Worm (Caenorhabditis elegans) whole organism, L2 larva: Measurements from ENCODE around the gene Y102E9.6.

Experiments used
- blmp-1 ChIP-seq: sonication (generic microtip); optimal IDR thresholded peaks from 2 replicates; lab custom pipeline; 2017; ENCODE audit warnings: missing genetic modification characterization, mild to moderate bottlenecking, missing compliant biosample characterization, antibody characterized with exemption, moderate library complexity; ENCODE audit not compliant: insufficient read depth
- lin-13 ChIP-seq: fragments of 150-350 bp; optimal IDR thresholded peaks from 2 replicates; lab custom pipeline; 2014; ENCODE audit warnings: missing biosample characterization, missing genetic modification reagents, missing genetic modification characterization
- lsy-2 ChIP-seq, 2 experiments: fragments of 150-350 bp in 1 of 2; sonication (generic microtip) in 1 of 2; optimal IDR thresholded peaks; 2 replicates each; lab custom pipeline; 2014 to 2017; ENCODE audit warnings: missing biosample characterization in 2 of 2, missing genetic modification characterization in 2 of 2
- nhr-11 ChIP-seq: fragments of 150-350 bp; optimal IDR thresholded peaks from 2 replicates; lab custom pipeline; 2014; ENCODE audit warnings: missing biosample characterization, missing genetic modification characterization
- snpc-4 ChIP-seq: fragments of 150-350 bp; optimal IDR thresholded peaks from 2 replicates; lab custom pipeline; 2014; ENCODE audit warnings: missing biosample characterization, missing genetic modification characterization
- ztf-11 ChIP-seq: sonication (generic microtip); optimal IDR thresholded peaks from 2 replicates; lab custom pipeline; 2017; ENCODE audit warnings: missing biosample characterization, missing genetic modification characterization

DNA sequence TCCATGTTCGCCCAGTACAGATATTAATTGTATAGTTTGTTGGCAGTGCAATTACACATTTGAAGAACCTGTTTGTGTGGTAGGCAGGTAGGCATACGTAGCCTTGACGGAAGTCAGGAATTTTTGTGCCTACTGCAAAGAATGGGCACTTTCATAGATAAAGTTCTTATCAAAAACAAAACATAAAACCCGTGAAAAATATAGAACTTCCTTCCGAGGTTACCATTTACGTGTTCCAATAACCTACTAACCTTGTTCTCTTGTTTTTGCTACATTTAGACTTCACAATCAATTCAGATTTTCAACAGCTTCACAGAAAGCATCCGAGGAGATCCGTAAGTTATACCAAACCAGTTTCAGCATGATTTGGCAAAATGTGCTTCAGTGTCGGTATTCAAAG lies 23.2 kb downstream of the Y102E9.6 start, which contains the start of gene F37A4.4:
- TF ChIP-seq ztf-11 (tag; lab: Kevin White, UChicago) (no peak), nhr-11 (tag; lab: Kevin White, UChicago) (no peak), lin-13 (GFP tag; lab: Kevin White, UChicago) (no peak), blmp-1 (tag; lab: Kevin White, UChicago) (no peak), lsy-2 (tag; optimal IDR thresholded peaks at IDR 0.05; lab: Kevin White, UChicago) (no peak), snpc-4 (tag; lab: Kevin White, UChicago) (no peak)
